Worm (Caenorhabditis elegans): Measurements from ENCODE around the gene srz-71.

Gene srz-71

ce11 chrIV:16377942-16378341 is 45.3 kb downstream of the srz-71 start:
- TF ChIP-seq tab-1 (GFP tag; IDR thresholded peaks at IDR 0.05) (no peak), med-1 (GFP tag; optimal IDR thresholded peaks at IDR 0.05; ENCODE audit: insufficient read depth) (no peak), flt-1 (GFP tag; IDR thresholded peaks at IDR 0.05) (no peak), cog-1 (tag; optimal IDR thresholded peaks at IDR 0.05) (no peak), ztf-23 (GFP tag; IDR thresholded peaks at IDR 0.05) (no peak), ref-1 (GFP tag; conservative IDR thresholded peaks at IDR 0.05) (no peak), klf-2 (GFP tag; conservative IDR thresholded peaks at IDR 0.05) (no peak), T22C8.4 (GFP tag; IDR thresholded peaks at IDR 0.05) (no peak), ztf-29 (GFP tag; IDR thresholded peaks at IDR 0.05) (no peak)

ce11 chrIV:16380278-16380677 is 47.6 kb downstream of the srz-71 start:
- TF ChIP-seq ztf-29 (GFP tag; IDR thresholded peaks at IDR 0.05), result no peak
- TF ChIP-seq cog-1 (tag; optimal IDR thresholded peaks at IDR 0.05), result no peak
- TF ChIP-seq ztf-23 (GFP tag; IDR thresholded peaks at IDR 0.05), result no peak
- TF ChIP-seq T22C8.4 (GFP tag; IDR thresholded peaks at IDR 0.05), result no peak

ce11 chrIV:16380937-16381336 is 48.3 kb downstream of the srz-71 start:
- TF ChIP-seq klf-2 (GFP tag; conservative IDR thresholded peaks at IDR 0.05) (no peak), tab-1 (GFP tag; IDR thresholded peaks at IDR 0.05) (no peak), ref-1 (GFP tag; conservative IDR thresholded peaks at IDR 0.05) (no peak), flt-1 (GFP tag; IDR thresholded peaks at IDR 0.05) (0 out of 2 replicates have a peak, but pooled peaks have one; percentile 57)

- TF ChIP-seq flt-1 (GFP tag; IDR thresholded peaks at IDR 0.05) (peak; percentile 90), ztf-29 (GFP tag; IDR thresholded peaks at IDR 0.05) (peak; percentile 77), klf-2 (GFP tag; conservative IDR thresholded peaks at IDR 0.05) (0 out of 2 replicates have a peak, but pooled peaks have one; percentile 52), med-1 (GFP tag; optimal IDR thresholded peaks at IDR 0.05; ENCODE audit: insufficient read depth) (no peak), ref-1 (GFP tag; conservative IDR thresholded peaks at IDR 0.05) (peak; percentile 68), ztf-23 (GFP tag; IDR thresholded peaks at IDR 0.05) (peak; percentile 87), tab-1 (GFP tag; IDR thresholded peaks at IDR 0.05) (peak; percentile 83), T22C8.4 (GFP tag; IDR thresholded peaks at IDR 0.05) (peak; percentile 80), cog-1 (tag; optimal IDR thresholded peaks at IDR 0.05) (peak; percentile 78)
Observed at ce11 chrIV:16381933-16382591, 49.4 kb downstream of the srz-71 start, which contains the start of gene Y7A9D.1. Gene Y7A9D.1 (minus strand): TSS chrIV:16382215.
